Worm (Caenorhabditis elegans) whole organism, L2 larva: Measurements from ENCODE around the gene fbxa-150.

Experiments
- ceh-82 ChIP-seq: fragments of 150-350 bp; optimal IDR thresholded peaks from 2 replicates; lab custom pipeline; 2014; ENCODE audit warnings: missing biosample characterization, missing genetic modification characterization
- elt-1 ChIP-seq: fragments of 150-350 bp; optimal IDR thresholded peaks from 2 replicates; lab custom pipeline; 2014; ENCODE audit warnings: missing biosample characterization, missing genetic modification characterization
- elt-3 ChIP-seq: sonication (generic microtip); optimal IDR thresholded peaks from 2 replicates; lab custom pipeline; 2017; ENCODE audit warnings: missing biosample characterization, missing genetic modification characterization
- fos-1 ChIP-seq: fragments of 150-350 bp; optimal IDR thresholded peaks from 2 replicates; lab custom pipeline; 2014; ENCODE audit warnings: missing biosample characterization, missing genetic modification characterization
- lin-13 ChIP-seq: fragments of 150-350 bp; optimal IDR thresholded peaks from 2 replicates; lab custom pipeline; 2014; ENCODE audit warnings: missing biosample characterization, missing genetic modification reagents, missing genetic modification characterization
- nhr-237 ChIP-seq: fragments of 150-350 bp; optimal IDR thresholded peaks from 2 replicates; lab custom pipeline; 2014; ENCODE audit warnings: missing biosample characterization, missing genetic modification characterization
- skn-1 ChIP-seq: sonication (generic microtip); optimal IDR thresholded peaks from 2 replicates; lab custom pipeline; 2017; ENCODE audit warnings: missing biosample characterization, missing genetic modification characterization

ce11 chrV:20486549-20486948, 35.8 kb upstream of the fbxa-150 start:
- TF ChIP-seq fos-1 (tag; lab: Kevin White, UChicago): no peak
- TF ChIP-seq elt-1 (tag; lab: Kevin White, UChicago): no peak
- no peak for TF ChIP-seq lin-13 (GFP tag; lab: Kevin White, UChicago)
- no peak for TF ChIP-seq nhr-237 (tag; lab: Kevin White, UChicago)
- TF ChIP-seq elt-3 (tag; lab: Kevin White, UChicago): no peak
- no peak for TF ChIP-seq skn-1 (tag; lab: Kevin White, UChicago)
- TF ChIP-seq ceh-82 (tag; lab: Kevin White, UChicago): no peak
